Worm (Caenorhabditis elegans): Measurements from ENCODE around the gene srw-135.

DNA sequence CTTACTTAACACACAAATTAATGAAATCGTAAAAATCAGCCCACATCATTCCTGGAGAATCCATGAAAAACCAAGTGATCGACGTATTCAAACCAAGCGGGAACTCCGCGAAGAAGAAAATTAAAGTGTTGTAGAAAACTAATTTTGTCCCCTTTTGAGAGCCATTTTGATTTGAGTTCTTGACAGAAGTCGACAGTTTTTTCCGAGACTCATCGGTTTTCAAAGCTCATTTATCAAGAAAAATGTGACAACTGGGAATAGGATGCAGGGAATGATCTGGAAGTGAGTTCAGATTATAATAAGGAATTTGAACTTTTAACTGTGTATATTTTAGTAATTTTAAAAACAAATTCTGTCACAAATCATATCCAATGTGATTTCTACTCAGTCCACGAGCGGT, at the start of gene srw-135:
- TF ChIP-seq B0035.1 (tag; optimal IDR thresholded peaks at IDR 0.05) (no peak), lsl-1 (GFP tag; optimal IDR thresholded peaks at IDR 0.05) (no peak)

Measured in whole organism, young adult.